Worm (Caenorhabditis elegans) whole organism, L4/young adult: ENCODE results near the gene fbxa-189.

Experiments
- W03F9.2 ChIP-seq: fragments of 150-350 bp; optimal IDR thresholded peaks from 2 replicates; lab custom pipeline; 2014; ENCODE audit warnings: missing biosample characterization, missing genetic modification characterization
- dao-5 ChIP-seq: sonication (generic microtip); optimal IDR thresholded peaks from 2 replicates; lab custom pipeline; 2016; ENCODE audit warnings: missing genotype, missing genetic modification characterization, moderate library complexity, missing compliant biosample characterization
- him-1 ChIP-seq: sonication (generic microtip); optimal IDR thresholded peaks from 2 replicates; lab custom pipeline; 2016; ENCODE audit warnings: missing genotype, missing genetic modification reagents, missing genetic modification characterization, missing compliant biosample characterization

DNA sequence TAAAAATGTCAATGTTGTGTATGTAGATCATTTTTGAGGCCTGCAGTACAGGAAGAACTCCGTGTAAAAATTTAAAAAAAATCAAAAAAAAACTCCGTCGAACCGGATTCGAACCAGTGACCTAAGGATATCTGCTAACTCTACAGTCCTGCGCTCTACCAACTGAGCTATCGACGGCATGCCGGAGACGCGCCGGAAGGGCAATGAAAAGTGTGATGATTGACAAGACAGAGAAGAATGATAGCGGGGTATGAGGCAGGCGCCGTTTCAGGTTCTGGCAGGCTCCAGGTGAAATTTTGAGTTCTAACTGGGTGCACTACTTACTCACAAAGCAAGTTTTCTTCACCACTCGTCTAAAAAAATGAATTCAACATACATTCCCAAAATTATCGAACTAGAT lies 27.2 kb upstream of the fbxa-189 start, which contains the start of gene srz-58:
- TF ChIP-seq W03F9.2 (tag; lab: Kevin White, UChicago) (no peak), him-1 (no peak), dao-5 (tag; lab: Kevin White, UChicago) (no peak)
